Worm (Caenorhabditis elegans) whole organism, L1 larva: ENCODE results near the gene bus-1.
A peak's percentile ranks its signal among the peaks of the same experiment; 100 is the strongest.

Source experiments
- C04F5.9 ChIP-seq: sonication (generic microtip); optimal IDR thresholded peaks from 2 replicates; lab custom pipeline; 2016; ENCODE audit warnings: missing genetic modification characterization, missing compliant biosample characterization
- C34B4.2 ChIP-seq: sonication (generic microtip); optimal IDR thresholded peaks from 2 replicates; lab custom pipeline; 2017; ENCODE audit warnings: mild to moderate bottlenecking, missing genetic modification characterization, missing compliant biosample characterization
- Y116A8C.19 ChIP-seq: sonication (generic microtip); optimal IDR thresholded peaks from 2 replicates; lab custom pipeline; 2016; ENCODE audit warnings: missing compliant biosample characterization, missing genetic modification characterization, borderline replicate concordance
- alr-1 ChIP-seq: fragments of 200-800 bp; sonication (Bioruptor generic); optimal IDR thresholded peaks from 2 replicates; lab custom pipeline; 2018; ENCODE audit warnings: borderline replicate concordance, mild to moderate bottlenecking, missing genetic modification characterization, missing compliant biosample characterization
- aly-2 ChIP-seq: fragments of 150-350 bp; optimal IDR thresholded peaks from 2 replicates; lab custom pipeline; 2014; ENCODE audit warnings: missing biosample characterization, missing genetic modification characterization
- ceh-63 ChIP-seq: fragments of 200-800 bp; sonication (Bioruptor generic); optimal IDR thresholded peaks from 2 replicates; lab custom pipeline; 2018; ENCODE audit warnings: mild to moderate bottlenecking, missing genetic modification characterization, missing compliant biosample characterization
- ceh-8 ChIP-seq: fragments of 200-800 bp; sonication (Bioruptor generic); optimal IDR thresholded peaks from 2 replicates; lab custom pipeline; 2018; ENCODE audit warnings: mild to moderate bottlenecking, missing genetic modification characterization, moderate library complexity, missing compliant biosample characterization
- ceh-88 ChIP-seq: fragments of 200-800 bp; sonication (Bioruptor generic); IDR thresholded peaks from 2 replicates; pipeline ENCODE4 v1.3.6; 2022; ENCODE audit warnings: missing genetic modification characterization, missing compliant biosample characterization
- ceh-90 ChIP-seq: sonication (generic microtip); optimal IDR thresholded peaks from 2 replicates; lab custom pipeline; 2016; ENCODE audit warnings: missing genetic modification characterization, missing compliant biosample characterization
- efl-1 ChIP-seq, 4 experiments: fragments of 150-350 bp; optimal IDR thresholded peaks in 3 of 4; peaks in 1 of 4; 1 replicate in 1 of 4; 2 replicates in 3 of 4; lab custom pipeline; 2014; ENCODE audit warnings: missing biosample characterization in 2 of 4, missing genetic modification characterization in 2 of 4, missing genetic modification reagents in 2 of 4
- efl-3 ChIP-seq: fragments of 200-800 bp; sonication (Bioruptor generic); optimal IDR thresholded peaks from 2 replicates; lab custom pipeline; 2018; ENCODE audit warnings: mild to moderate bottlenecking, missing genetic modification characterization, missing compliant biosample characterization
- egl-27 ChIP-seq, 2 experiments: fragments of 150-350 bp in 1 of 2; sonication (generic microtip); optimal IDR thresholded peaks; 3 replicates each; lab custom pipeline; 2017 to 2018; ENCODE audit warnings: missing biosample characterization in 2 of 2, missing genetic modification characterization in 2 of 2, missing genetic modification reagents in 2 of 2
- elt-3 ChIP-seq, 6 experiments: fragments of 150-350 bp in 1 of 6; sonication (generic microtip); optimal IDR thresholded peaks; 2 replicates each; lab custom pipeline; 2017 to 2018; ENCODE audit warnings: missing biosample characterization in 6 of 6, missing genetic modification characterization in 6 of 6, inconsistent platforms in 1 of 6
- ets-5 ChIP-seq: fragments of 200-800 bp; sonication (Bioruptor generic); IDR thresholded peaks from 2 replicates; pipeline ENCODE4 v1.3.6; 2022; ENCODE audit warnings: missing genetic modification characterization, missing compliant biosample characterization
- fkh-10 ChIP-seq: sonication (generic microtip); optimal IDR thresholded peaks from 2 replicates; lab custom pipeline; 2017; ENCODE audit warnings: missing biosample characterization, missing genetic modification reagents, missing genetic modification characterization
- fos-1 ChIP-seq: fragments of 150-350 bp; optimal IDR thresholded peaks from 2 replicates; lab custom pipeline; 2014; ENCODE audit warnings: missing biosample characterization, missing genetic modification characterization
- hlh-17 ChIP-seq: fragments of 200-800 bp; sonication (Bioruptor generic); optimal IDR thresholded peaks from 2 replicates; lab custom pipeline; 2018; ENCODE audit warnings: missing genetic modification characterization, mild to moderate bottlenecking, missing compliant biosample characterization, moderate library complexity, borderline replicate concordance
- hlh-4 ChIP-seq: sonication (generic microtip); optimal IDR thresholded peaks from 2 replicates; lab custom pipeline; 2016; ENCODE audit warnings: mild to moderate bottlenecking, missing genetic modification characterization, missing compliant biosample characterization
- isw-1 ChIP-seq: fragments of 200-800 bp; sonication (Bioruptor generic); IDR thresholded peaks from 2 replicates; pipeline ENCODE4 v1.3.6; 2022; ENCODE audit warnings: missing genetic modification characterization, missing compliant biosample characterization
- lin-13 ChIP-seq: fragments of 150-350 bp; optimal IDR thresholded peaks from 2 replicates; lab custom pipeline; 2014; ENCODE audit warnings: missing biosample characterization, missing genetic modification reagents, missing genetic modification characterization
- lin-39 ChIP-seq: fragments of 150-350 bp; optimal IDR thresholded peaks from 2 replicates; lab custom pipeline; 2014; ENCODE audit warnings: missing biosample characterization, missing genetic modification reagents, missing genetic modification characterization
- mdl-1 ChIP-seq, 2 experiments: fragments of 150-350 bp; optimal IDR thresholded peaks; 2 replicates each; lab custom pipeline; 2014 to 2017; ENCODE audit warnings: missing biosample characterization in 2 of 2, missing genetic modification characterization in 2 of 2, inconsistent platforms in 1 of 2
- mef-2 ChIP-seq: fragments of 150-350 bp; optimal IDR thresholded peaks from 2 replicates; lab custom pipeline; 2014; ENCODE audit warnings: missing biosample characterization, missing genetic modification characterization
- mep-1 ChIP-seq: fragments of 150-350 bp; optimal IDR thresholded peaks from 2 replicates; lab custom pipeline; 2014; ENCODE audit warnings: missing biosample characterization, missing genetic modification characterization
- nhr-28 ChIP-seq: fragments of 150-350 bp; optimal IDR thresholded peaks from 2 replicates; lab custom pipeline; 2014; ENCODE audit warnings: missing biosample characterization, missing genetic modification characterization
- nhr-71 ChIP-seq: sonication (generic microtip); optimal IDR thresholded peaks from 2 replicates; lab custom pipeline; 2016; ENCODE audit warnings: mild to moderate bottlenecking, missing genetic modification characterization, moderate library complexity, missing compliant biosample characterization
- nhr-90 ChIP-seq: sonication (generic microtip); optimal IDR thresholded peaks from 2 replicates; lab custom pipeline; 2016; ENCODE audit warnings: mild to moderate bottlenecking, missing genetic modification characterization, missing compliant biosample characterization; ENCODE audit not compliant: poor library complexity
- pag-3 ChIP-seq: sonication (generic microtip); optimal IDR thresholded peaks from 2 replicates; lab custom pipeline; 2017; ENCODE audit warnings: missing genetic modification characterization, mild to moderate bottlenecking, missing compliant biosample characterization, antibody characterized with exemption, borderline replicate concordance; ENCODE audit not compliant: insufficient read depth
- pax-3 ChIP-seq: fragments of 200-800 bp; sonication (Bioruptor generic); optimal IDR thresholded peaks from 2 replicates; lab custom pipeline; 2018; ENCODE audit warnings: mild to moderate bottlenecking, missing genetic modification characterization, moderate library complexity, missing compliant biosample characterization
- pqm-1 ChIP-seq: sonication (generic microtip); optimal IDR thresholded peaks from 3 replicates; lab custom pipeline; 2017; ENCODE audit warnings: missing biosample characterization, missing genetic modification characterization
- sptf-1 ChIP-seq: fragments of 150-350 bp; optimal IDR thresholded peaks from 2 replicates; lab custom pipeline; 2014; ENCODE audit warnings: missing biosample characterization, missing genetic modification characterization
- sup-37 ChIP-seq: fragments of 200-800 bp; sonication (Bioruptor generic); optimal IDR thresholded peaks from 2 replicates; lab custom pipeline; 2018; ENCODE audit warnings: mild to moderate bottlenecking, missing genetic modification characterization, missing compliant biosample characterization
- tbx-2 ChIP-seq: sonication (generic microtip); optimal IDR thresholded peaks from 2 replicates; lab custom pipeline; 2016; ENCODE audit warnings: missing genetic modification characterization, missing compliant biosample characterization
- unc-86 ChIP-seq: sonication (generic microtip); optimal IDR thresholded peaks from 2 replicates; lab custom pipeline; 2016; ENCODE audit warnings: missing genetic modification characterization, missing compliant biosample characterization
- zag-1 ChIP-seq: fragments of 150-350 bp; optimal IDR thresholded peaks from 2 replicates; lab custom pipeline; 2014; ENCODE audit warnings: missing biosample characterization, missing genetic modification characterization
- ztf-4 ChIP-seq: fragments of 150-350 bp; optimal IDR thresholded peaks from 2 replicates; lab custom pipeline; 2014; ENCODE audit warnings: missing biosample characterization, missing genetic modification characterization

The bus-1 gene

ce11 chrV:8988104-8988503 lies 36.5 kb downstream of the bus-1 start, which contains the start of gene str-87:
TSS of gene str-87 (minus strand) at chrV:8988204.
- TF ChIP-seq elt-3 (tag; optimal IDR thresholded peaks at IDR 0.05; lab: Kevin White, UChicago) (no peak), pqm-1 (tag; lab: Kevin White, UChicago) (no peak), hlh-4 (no peak), efl-3 (GFP tag; lab: Kevin White, UChicago) (no peak), fkh-10 (no peak), nhr-28 (tag; lab: Kevin White, UChicago) (no peak), lin-13 (no peak), mep-1 (tag; lab: Kevin White, UChicago) (no peak), mdl-1 (tag; optimal IDR thresholded peaks at IDR 0.05; lab: Kevin White, UChicago) (no peak), hlh-17 (no peak), alr-1 (tag; lab: Kevin White, UChicago) (no peak), ceh-90 (tag; lab: Kevin White, UChicago) (no peak), zag-1 (no peak), efl-1 (optimal IDR thresholded peaks at IDR 0.05; lab: Kevin White, UChicago) (no peak), efl-1 (GFP tag; optimal IDR thresholded peaks at IDR 0.05 in 1 of 2; lab: Kevin White, UChicago) (no peak), C04F5.9 (tag; lab: Kevin White, UChicago) (no peak), ceh-63 (GFP tag; lab: Kevin White, UChicago) (no peak), ztf-4 (no peak), nhr-71 (no peak), fos-1 (tag; lab: Kevin White, UChicago) (no peak), Y116A8C.19 (tag; lab: Kevin White, UChicago) (no peak)

ce11 chrV:8985740-8986139 lies 38.9 kb downstream of the bus-1 start, which contains the start of gene str-85:
TSS of gene str-85 (minus strand) at chrV:8985840.
- TF ChIP-seq pag-3 (tag; lab: Kevin White, UChicago) (no peak), isw-1 (no peak), hlh-4 (no peak), lin-13 (no peak), lin-39 (no peak), pax-3 (tag; lab: Kevin White, UChicago) (no peak), ceh-88 (no peak), mef-2 (no peak), tbx-2 (tag; lab: Kevin White, UChicago) (no peak)

ce11 chrV:8984783-8985182 lies 39.8 kb downstream of the bus-1 start:
- TF ChIP-seq egl-27 (tag; optimal IDR thresholded peaks at IDR 0.05; lab: Kevin White, UChicago) (no peak), efl-1 (optimal IDR thresholded peaks at IDR 0.05; lab: Kevin White, UChicago) (no peak), efl-1 (GFP tag; optimal IDR thresholded peaks at IDR 0.05 in 1 of 2; lab: Kevin White, UChicago) (peak in 1 of 2 experiments; percentile 92)

- TF ChIP-seq ets-5 (GFP tag; lab: Robert Waterston, UW), result no peak
- no peak for TF ChIP-seq sptf-1 (tag; lab: Kevin White, UChicago)
- no peak for TF ChIP-seq nhr-90 (tag; lab: Kevin White, UChicago)
- TF ChIP-seq aly-2, result no peak
- TF ChIP-seq C34B4.2, result no peak
- TF ChIP-seq unc-86, result no peak
- TF ChIP-seq, all 84 proteins: peak for 0
Measured at ce11 chrV:8983604-8984003, 41.0 kb downstream of the bus-1 start, which contains the start of gene str-86. TSS of gene str-86 (minus strand) at chrV:8983704.

- peak; percentile 83 for TF ChIP-seq ceh-8 (GFP tag; lab: Kevin White, UChicago)
- TF ChIP-seq sup-37 (GFP tag; lab: Kevin White, UChicago), result no peak
- TF ChIP-seq aly-2, result no peak
Measured at ce11 chrV:8980845-8981244, 43.8 kb downstream of the bus-1 start, which contains the start of gene str-84. TSS of gene str-84 (minus strand) at chrV:8980945.
